Fruit fly (Drosophila melanogaster) Kc167 (cell line): Measurements from ENCODE around the gene sba.

Experiments
- Myc ChIP-seq: fragments of >200 bp; optimal IDR thresholded peaks from 2 replicates; lab custom pipeline; 2017; ENCODE audit warnings: missing external identifiers
- insv ChIP-seq: fragments of >200 bp; optimal IDR thresholded peaks from 3 replicates; lab custom pipeline; 2018; ENCODE audit warnings: missing external identifiers
- psq ChIP-seq: fragments of >200 bp; optimal IDR thresholded peaks from 2 replicates; lab custom pipeline; 2017; ENCODE audit warnings: missing external identifiers

DNA sequence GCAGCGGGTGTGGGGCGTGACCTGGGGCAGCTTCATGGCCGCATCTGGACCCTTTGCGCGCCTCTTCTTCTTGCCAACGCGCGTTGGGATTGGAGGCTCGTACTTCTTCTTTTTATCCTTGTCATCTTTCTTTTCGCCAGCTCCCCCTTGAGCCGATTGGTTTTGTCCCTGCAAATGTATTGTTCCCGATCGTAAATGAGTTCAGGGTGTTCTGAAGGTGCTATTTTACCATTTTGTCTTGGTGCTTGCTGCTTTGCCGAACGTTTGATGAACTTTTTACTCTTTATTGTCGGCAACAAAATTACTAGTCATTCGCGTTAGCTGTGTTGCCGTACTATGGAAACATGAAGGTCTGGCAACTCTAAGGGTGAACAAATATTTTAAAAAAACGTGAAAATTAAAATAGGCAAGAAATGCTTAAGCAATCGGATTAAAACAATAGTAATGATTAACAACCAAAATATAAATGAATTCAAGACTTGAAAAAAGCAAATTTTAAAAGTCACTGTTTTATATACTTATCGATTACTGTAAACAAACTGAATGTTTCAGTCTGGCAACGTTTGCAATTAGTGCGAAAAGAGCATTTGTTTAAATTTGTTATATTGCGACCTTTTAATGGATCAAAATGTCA is 8.4 kb upstream of the sba start, which contains the start of the genes Rpt2 and CG13599:
- no peak for TF ChIP-seq insv (lab: Kevin White, UChicago)
- no peak for TF ChIP-seq psq (lab: Kevin White, UChicago)
- no peak for TF ChIP-seq Myc (lab: Kevin White, UChicago)
